Fruit fly (Drosophila melanogaster): ENCODE results near the gene Npl4.

Npl4 gene

DNA sequence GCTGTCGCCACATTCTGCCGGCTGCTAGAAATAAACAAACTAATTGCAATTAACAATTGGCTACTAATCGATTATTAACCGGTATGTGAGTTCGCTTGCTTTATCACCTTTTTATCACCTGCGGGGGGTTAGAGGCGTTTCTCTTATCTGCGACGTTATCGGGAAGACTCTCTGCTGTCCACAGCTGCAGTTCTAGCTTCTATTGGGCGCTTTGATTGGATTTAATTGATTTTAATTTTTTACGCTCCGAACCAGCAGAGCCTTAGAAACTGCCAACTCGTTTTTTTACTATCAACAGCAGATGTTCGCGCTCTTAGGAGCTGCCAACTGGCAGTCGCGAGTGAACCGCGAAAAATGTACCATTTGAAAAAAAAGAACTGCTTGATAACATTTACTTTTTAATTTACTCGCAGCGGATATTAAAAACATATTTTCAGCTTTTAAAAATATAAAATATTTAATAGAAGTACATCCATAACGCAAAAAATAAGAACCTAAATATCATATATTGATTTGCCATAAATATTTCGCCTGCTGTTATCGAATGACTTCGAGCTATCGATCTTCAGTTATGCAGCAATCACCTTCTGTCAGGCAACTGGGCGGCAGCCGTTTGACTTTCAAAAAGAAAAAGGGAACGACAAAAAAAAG, 2.3 kb upstream of the Npl4 start, which contains the start of gene Ssadh (continued):
- TF ChIP-seq schlank (tag; optimal IDR thresholded peaks at IDR 0.05), result no peak
- TF ChIP-seq CG3838 (GFP tag; optimal IDR thresholded peaks at IDR 0.05), result no peak
- no peak for TF ChIP-seq Taf1 (GFP tag; IDR thresholded peaks at IDR 0.05)
- no peak for TF ChIP-seq CG12299 (tag; optimal IDR thresholded peaks at IDR 0.05)
- no peak for TF ChIP-seq Fer3 (tag; optimal IDR thresholded peaks at IDR 0.05)
- 0 out of 2 replicates have a peak, but pooled peaks have one; percentile 20 for TF ChIP-seq CG31441 (GFP tag; IDR thresholded peaks at IDR 0.05)
- no peak for TF ChIP-seq CG10979 (tag; optimal IDR thresholded peaks at IDR 0.05)
- no peak for TF ChIP-seq CG8478 (optimal IDR thresholded peaks at IDR 0.05)
- TF ChIP-seq Doc3 (GFP tag; IDR thresholded peaks at IDR 0.05; ENCODE audit: partially characterized antibody), result no peak
- no peak for TF ChIP-seq CG17912 (GFP tag; optimal IDR thresholded peaks at IDR 0.05)
- no peak for TF ChIP-seq Gug (GFP tag; IDR thresholded peaks at IDR 0.05)
- TF ChIP-seq Fer1 (GFP tag; optimal IDR thresholded peaks at IDR 0.05), result no peak
- no peak for TF ChIP-seq Atf6 (GFP tag; IDR thresholded peaks at IDR 0.05)
- no peak for TF ChIP-seq CG16863 (GFP tag; optimal IDR thresholded peaks at IDR 0.05)
- TF ChIP-seq CG6254 (GFP tag; optimal IDR thresholded peaks at IDR 0.05), result no peak
- peak; percentile 85 for TF ChIP-seq sug (tag; optimal IDR thresholded peaks at IDR 0.05)
- TF ChIP-seq odd (GFP tag; optimal IDR thresholded peaks at IDR 0.05), result no peak
- TF ChIP-seq lab (GFP tag; optimal IDR thresholded peaks at IDR 0.05), result no peak
- no peak for TF ChIP-seq ttk (GFP tag; IDR thresholded peaks at IDR 0.05)
- peak; percentile 61 for TF ChIP-seq twi (tag; optimal IDR thresholded peaks at IDR 0.05)
- peak in 1 of 2 experiments; percentile 82 for TF ChIP-seq crp (GFP tag; optimal IDR thresholded peaks at IDR 0.05)
- no peak for TF ChIP-seq tap (tag; optimal IDR thresholded peaks at IDR 0.05)
- peak; percentile 8 for TF ChIP-seq CG13624 (GFP tag; optimal IDR thresholded peaks at IDR 0.05)
- TF ChIP-seq CG15514 (GFP tag; optimal IDR thresholded peaks at IDR 0.05), result peak; percentile 95
- TF ChIP-seq da (GFP tag; optimal IDR thresholded peaks at IDR 0.05), result peak; percentile 6
- peak; percentile 37; the same call in 1 of the 3 replicates for TF ChIP-seq Opbp (GFP tag; IDR thresholded peaks at IDR 0.05; ENCODE audit: partially characterized antibody)
- TF ChIP-seq phol (tag; optimal IDR thresholded peaks at IDR 0.05), result peak; percentile 21

DNA sequence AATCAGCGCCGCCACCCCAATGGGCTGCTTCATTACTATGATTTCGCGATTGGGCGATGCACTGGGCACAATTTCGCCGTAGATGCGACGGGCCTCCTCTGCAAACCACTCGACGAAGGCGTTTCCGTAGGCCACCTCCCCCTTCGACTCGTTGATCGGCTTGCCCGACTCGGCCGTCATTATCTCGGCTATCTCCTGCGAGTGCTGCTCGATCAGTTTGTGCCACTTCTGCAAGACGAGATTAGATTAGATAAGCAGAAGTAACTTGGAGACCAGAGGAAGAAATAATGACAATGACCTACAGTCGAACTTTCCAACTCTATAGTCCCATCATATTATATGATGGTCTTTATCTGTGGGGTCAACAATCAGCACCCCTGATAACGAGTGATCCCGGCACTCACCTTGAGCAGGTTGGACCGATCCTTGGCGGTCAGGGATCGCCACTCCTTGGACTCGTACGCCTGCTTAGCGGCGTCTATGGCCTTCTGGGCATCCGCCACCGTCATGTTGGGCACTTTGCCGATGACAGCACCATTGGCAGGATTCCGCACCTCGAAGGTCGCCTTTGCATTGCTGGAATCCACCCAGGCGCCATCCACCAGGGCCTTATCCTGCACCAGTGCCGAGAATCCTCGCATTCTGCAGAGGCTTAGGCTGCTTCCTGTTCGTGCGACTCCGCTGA, 1.6 kb upstream of the Npl4 start:
- peak in 1 of 2 experiments; percentile 90 for TF ChIP-seq Hr78 (GFP tag; optimal IDR thresholded peaks at IDR 0.05)
- TF ChIP-seq Deaf1 (tag; optimal IDR thresholded peaks at IDR 0.05), result peak; percentile 79
- no peak for TF ChIP-seq Elba2 (GFP tag; optimal IDR thresholded peaks at IDR 0.05)
- TF ChIP-seq GATAe (GFP tag; conservative IDR thresholded peaks at IDR 0.05), result peak; percentile 76; the same call in 1 of the 2 replicates
- TF ChIP-seq CG4328 (GFP tag; optimal IDR thresholded peaks at IDR 0.05), result no peak
- no peak for TF ChIP-seq CG8478 (optimal IDR thresholded peaks at IDR 0.05)
- TF ChIP-seq Med (GFP tag), result peak; percentile 58
- TF ChIP-seq sens-2 (GFP tag; IDR thresholded peaks at IDR 0.05), result no peak
- TF ChIP-seq CG3281 (GFP tag; optimal IDR thresholded peaks at IDR 0.05), result no peak
- no peak for TF ChIP-seq CG32767 (GFP tag; IDR thresholded peaks at IDR 0.05)
- peak; percentile 91 for TF ChIP-seq grn (GFP tag; optimal IDR thresholded peaks at IDR 0.05)
- no peak for TF ChIP-seq danr (GFP tag; IDR thresholded peaks at IDR 0.05)
- TF ChIP-seq exex (tag; optimal IDR thresholded peaks at IDR 0.05), result peak; percentile 51
- TF ChIP-seq crp (GFP tag; optimal IDR thresholded peaks at IDR 0.05), result no peak
